Fruit fly (Drosophila melanogaster) whole organism, pupa: ENCODE results near the gene Ork1.

Experiments used
- CG12605 ChIP-seq: fragments of 200-800 bp; sonication (Bioruptor generic); IDR thresholded peaks from 2 replicates; pipeline ENCODE4 v1.3.6; 2022; ENCODE audit warnings: missing biosample characterization, missing genetic modification characterization
- CG17806 ChIP-seq: fragments of 200-800 bp; sonication (Bioruptor generic); optimal IDR thresholded peaks from 2 replicates; lab custom pipeline; 2018; ENCODE audit warnings: missing biosample characterization, mild to moderate bottlenecking, missing genetic modification characterization, moderate library complexity
- CG8159 ChIP-seq: fragments of 200-800 bp; sonication (Bioruptor generic); optimal IDR thresholded peaks from 3 replicates; lab custom pipeline; 2018; ENCODE audit warnings: missing biosample characterization, mild to moderate bottlenecking, missing genetic modification characterization, moderate library complexity
- CG8301 ChIP-seq: fragments of 200-800 bp; sonication (Bioruptor generic); optimal IDR thresholded peaks from 2 replicates; lab custom pipeline; 2018; ENCODE audit warnings: missing biosample characterization, mild to moderate bottlenecking, missing genetic modification characterization
- Pif1B ChIP-seq: fragments of 200-800 bp; sonication (Bioruptor generic); optimal IDR thresholded peaks from 3 replicates; lab custom pipeline; 2016; ENCODE audit warnings: missing biosample characterization, missing genetic modification characterization
- gl ChIP-seq: fragments of 200-800 bp; sonication (Bioruptor generic); optimal IDR thresholded peaks from 2 replicates; lab custom pipeline; 2018; ENCODE audit warnings: missing biosample characterization, mild to moderate bottlenecking, missing genetic modification characterization
- rn ChIP-seq: fragments of 200-800 bp; sonication (Bioruptor generic); IDR thresholded peaks from 2 replicates; pipeline ENCODE4 v1.3.6; 2022; ENCODE audit warnings: missing biosample characterization, missing genetic modification characterization

DNA sequence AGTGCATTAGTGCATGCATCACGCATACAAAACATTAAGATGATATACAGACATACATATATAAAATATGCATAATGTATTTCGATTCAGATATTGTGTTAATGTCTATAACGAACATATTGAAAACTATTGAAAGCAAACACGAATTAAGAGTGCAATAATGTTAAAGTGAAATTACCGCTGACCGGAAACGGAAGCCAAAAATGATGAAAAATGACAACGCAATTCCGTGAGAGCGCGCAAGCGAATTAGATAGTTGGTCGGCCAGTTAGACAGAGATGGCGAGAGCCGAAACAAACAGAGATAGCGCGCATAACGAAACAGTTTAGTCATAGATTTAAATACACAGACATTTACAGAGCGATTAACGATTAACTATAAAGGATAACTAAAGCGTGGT lies 31.1 kb upstream of the Ork1 start:
- no peak for TF ChIP-seq CG8301 (tag; lab: Kevin White, UChicago)
- no peak for TF ChIP-seq CG8159 (tag; lab: Kevin White, UChicago)
- no peak for TF ChIP-seq CG12605 (GFP tag; lab: Robert Waterston, UW)
- TF ChIP-seq gl (tag; lab: Kevin White, UChicago) = no peak
- TF ChIP-seq rn (GFP tag; lab: Robert Waterston, UW) = no peak
- TF ChIP-seq Pif1B (GFP tag; lab: Kevin White, UChicago) = no peak
- no peak for TF ChIP-seq CG17806 (tag; lab: Kevin White, UChicago)
